Worm (Caenorhabditis elegans) whole organism, L2 larva: ENCODE measurements around the gene F26C11.1.

ENCODE experiments used
- aly-2 ChIP-seq: fragments of 150-350 bp; optimal IDR thresholded peaks from 2 replicates; lab custom pipeline; 2014; ENCODE audit warnings: missing biosample characterization, missing genetic modification characterization
- crh-2 ChIP-seq: sonication (generic microtip); optimal IDR thresholded peaks from 2 replicates; lab custom pipeline; 2017; ENCODE audit warnings: missing biosample characterization, missing genetic modification characterization
- nhr-77 ChIP-seq: fragments of 150-350 bp; optimal IDR thresholded peaks from 2 replicates; lab custom pipeline; 2014; ENCODE audit warnings: missing biosample characterization, missing genetic modification characterization

DNA sequence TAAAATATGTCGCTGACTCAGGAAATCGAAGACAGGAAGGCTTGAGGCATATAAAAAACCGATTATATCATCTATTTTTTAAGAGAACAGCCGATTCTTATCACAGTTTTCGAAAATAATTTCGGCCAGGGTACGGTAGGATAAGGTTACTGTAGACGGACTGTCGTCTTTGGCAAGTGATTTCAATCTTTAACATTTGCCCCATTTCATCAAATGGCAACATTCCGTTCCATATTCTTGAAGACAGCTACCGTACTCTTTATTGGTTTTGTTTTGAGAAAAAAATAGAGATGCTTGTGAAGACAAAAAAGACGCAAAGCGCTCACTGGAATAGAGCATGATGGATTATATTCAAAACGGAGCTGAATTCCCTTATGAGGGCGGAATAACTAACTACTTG is 4.2 kb downstream of the F26C11.1 start:
- TF ChIP-seq crh-2 (tag; lab: Kevin White, UChicago) (no peak), aly-2 (tag; lab: Kevin White, UChicago) (no peak), nhr-77 (tag; lab: Kevin White, UChicago) (no peak)
